Fruit fly (Drosophila melanogaster): ENCODE measurements around the gene betaGlu.
A peak's percentile ranks its signal among the peaks of the same experiment; 100 is the strongest.

Gene betaGlu

dm6 chr3R:31810073-31810530, 38.5 kb upstream of the betaGlu start, which contains the start of gene Rift (continued):
- no peak for TF ChIP-seq Gug (GFP tag; IDR thresholded peaks at IDR 0.05)
- TF ChIP-seq CG10669 (GFP tag; optimal IDR thresholded peaks at IDR 0.05): peak; percentile 50
- TF ChIP-seq achi (GFP tag; optimal IDR thresholded peaks at IDR 0.05): peak; percentile 79
- TF ChIP-seq Hr4 (GFP tag; optimal IDR thresholded peaks at IDR 0.05): peak; percentile 43
- TF ChIP-seq eg (GFP tag; IDR thresholded peaks at IDR 0.05): peak; percentile 67; the same call in 2 of the 3 replicates
- no peak for TF ChIP-seq Ets21C (GFP tag; optimal IDR thresholded peaks at IDR 0.05)
- TF ChIP-seq CG6163 (GFP tag; IDR thresholded peaks at IDR 0.05): peak; percentile 59; the same call in 2 of the 3 replicates
- TF ChIP-seq CG4318 (GFP tag; optimal IDR thresholded peaks at IDR 0.05): no peak
- TF ChIP-seq CG6808 (GFP tag; optimal IDR thresholded peaks at IDR 0.05): peak; percentile 18

dm6 chr3R:31809622-31810021, 38.0 kb upstream of the betaGlu start:
- TF ChIP-seq CG6276 (GFP tag; optimal IDR thresholded peaks at IDR 0.05) (peak; percentile 16), Eip78C (GFP tag) (peak; percentile 50), CG8319 (GFP tag; optimal IDR thresholded peaks at IDR 0.05) (no peak), CG6792 (GFP tag; optimal IDR thresholded peaks at IDR 0.05) (no peak), Blimp-1 (GFP tag; optimal IDR thresholded peaks at IDR 0.05) (no peak), CG8632 (GFP tag; optimal IDR thresholded peaks at IDR 0.05) (no peak), CG34406 (GFP tag; optimal IDR thresholded peaks at IDR 0.05) (no peak)

dm6 chr3R:31808571-31808970, 36.9 kb upstream of the betaGlu start:
- TF ChIP-seq Eip93F (GFP tag; optimal IDR thresholded peaks at IDR 0.05) (no peak), Met (GFP tag; optimal IDR thresholded peaks at IDR 0.05) (no peak), CG9139 (GFP tag; optimal IDR thresholded peaks at IDR 0.05) (no peak), CG1621 (tag; optimal IDR thresholded peaks at IDR 0.05) (no peak), CG11294 (GFP tag; IDR thresholded peaks at IDR 0.05) (no peak), CG6163 (GFP tag; IDR thresholded peaks at IDR 0.05) (no peak), svp (GFP tag) (peak; percentile 86), Ets96B (tag; optimal IDR thresholded peaks at IDR 0.05) (no peak), CG11762 (GFP tag; optimal IDR thresholded peaks at IDR 0.05; ENCODE audit: insufficient read depth) (no peak), salr (GFP tag; optimal IDR thresholded peaks at IDR 0.05) (no peak), OdsH (GFP tag; optimal IDR thresholded peaks at IDR 0.05) (no peak), Hr4 (GFP tag; optimal IDR thresholded peaks at IDR 0.05) (no peak), CG6854 (GFP tag; optimal IDR thresholded peaks at IDR 0.05) (no peak), CG3919 (GFP tag; optimal IDR thresholded peaks at IDR 0.05) (no peak), dsx (GFP tag; optimal IDR thresholded peaks at IDR 0.05; ENCODE audit: poor library complexity, severe bottlenecking) (no peak), CG6792 (GFP tag; optimal IDR thresholded peaks at IDR 0.05) (no peak), Eip78C (GFP tag) (peak; percentile 61)

- peak; percentile 7 for TF ChIP-seq Sox15 (GFP tag; optimal IDR thresholded peaks at IDR 0.05)
- no peak for TF ChIP-seq Ets96B (tag; optimal IDR thresholded peaks at IDR 0.05)
- TF ChIP-seq eg (GFP tag; IDR thresholded peaks at IDR 0.05): peak; percentile 53; the same call in 2 of the 3 replicates
- peak; percentile 64 for TF ChIP-seq CG31627 (GFP tag; optimal IDR thresholded peaks at IDR 0.05)
- peak; percentile 56 for TF ChIP-seq lz (GFP tag; optimal IDR thresholded peaks at IDR 0.05)
- TF ChIP-seq CG11294 (GFP tag; IDR thresholded peaks at IDR 0.05): no peak
- peak; percentile 7 for TF ChIP-seq CG11762 (GFP tag; optimal IDR thresholded peaks at IDR 0.05; ENCODE audit: insufficient read depth)
- TF ChIP-seq spab (GFP tag; optimal IDR thresholded peaks at IDR 0.05): peak; percentile 16
- no peak for TF ChIP-seq CG10669 (GFP tag; optimal IDR thresholded peaks at IDR 0.05)
- peak; percentile 69; the same call in 2 of the 3 replicates for TF ChIP-seq CG6163 (GFP tag; IDR thresholded peaks at IDR 0.05)
- peak; percentile 58 for TF ChIP-seq CG10631 (GFP tag; optimal IDR thresholded peaks at IDR 0.05)
- TF ChIP-seq svp (GFP tag): peak; percentile 84
- TF ChIP-seq CG8632 (GFP tag; optimal IDR thresholded peaks at IDR 0.05): no peak
- TF ChIP-seq CG16779 (tag; optimal IDR thresholded peaks at IDR 0.05): peak; percentile 11
- TF ChIP-seq Gug (GFP tag; IDR thresholded peaks at IDR 0.05): 0 out of 2 replicates have a peak, but pooled peaks have one; percentile 20
- TF ChIP-seq CG15336 (GFP tag; IDR thresholded peaks at IDR 0.05): peak; percentile 38; the same call in 1 of the 2 replicates
- TF ChIP-seq CG8319 (GFP tag; optimal IDR thresholded peaks at IDR 0.05): peak; percentile 27
- TF ChIP-seq acj6 (GFP tag; optimal IDR thresholded peaks at IDR 0.05): peak; percentile 57
Observed at dm6 chr3R:31805228-31805738, 33.6 kb upstream of the betaGlu start, which contains the start of the genes CG42233 and CG1971. CG42233 (minus strand) TSS chr3R:31805278. CG1971 (plus strand) TSS chr3R:31805468.

All from whole organism, prepupa.